Fruit fly (Drosophila melanogaster) whole organism: ENCODE results near the gene CG13465.

Experiments used
- EcR ChIP-seq, 2 experiments: fragments of >200 bp; optimal IDR thresholded peaks; 2 replicates each; lab custom pipeline; 2017; ENCODE audit warnings: missing biosample characterization in 2 of 2, missing genetic modification characterization in 2 of 2, missing genetic modification reagents in 2 of 2
- psq ChIP-seq: fragments of >200 bp; optimal IDR thresholded peaks from 2 replicates; lab custom pipeline; 2017

- TF ChIP-seq EcR (GFP tag; optimal IDR thresholded peaks at IDR 0.05; lab: Kevin White, UChicago) (no peak), psq (lab: Kevin White, UChicago) (no peak)
Observed at dm6 chr3L:14992807-14993206, 48.7 kb upstream of the CG13465 start.
